Worm (Caenorhabditis elegans) whole organism, L3 larva: Measurements from ENCODE around the gene M163.22.

Experiments used
- R02D3.7 ChIP-seq: fragments of 150-350 bp; optimal IDR thresholded peaks from 2 replicates; lab custom pipeline; 2014; ENCODE audit warnings: missing biosample characterization, missing genetic modification characterization
- ZK546.5 ChIP-seq: sonication (generic microtip); optimal IDR thresholded peaks from 2 replicates; lab custom pipeline; 2017; ENCODE audit warnings: missing biosample characterization, missing genetic modification characterization
- aly-2 ChIP-seq: fragments of 150-350 bp; optimal IDR thresholded peaks from 2 replicates; lab custom pipeline; 2014; ENCODE audit warnings: missing biosample characterization, missing genetic modification characterization
- ama-1 ChIP-seq: fragments of 150-350 bp; optimal IDR thresholded peaks from 2 replicates; lab custom pipeline; 2018
- ceh-16 ChIP-seq: sonication (generic microtip); optimal IDR thresholded peaks from 2 replicates; lab custom pipeline; 2017; ENCODE audit warnings: missing biosample characterization, missing genetic modification characterization
- ceh-28 ChIP-seq: fragments of 150-350 bp; optimal IDR thresholded peaks from 2 replicates; lab custom pipeline; 2014; ENCODE audit warnings: missing biosample characterization, missing genetic modification reagents, missing genetic modification characterization
- ceh-82 ChIP-seq: fragments of 150-350 bp; optimal IDR thresholded peaks from 2 replicates; lab custom pipeline; 2014; ENCODE audit warnings: missing biosample characterization, missing genetic modification characterization
- ceh-9 ChIP-seq: sonication (generic microtip); optimal IDR thresholded peaks from 2 replicates; lab custom pipeline; 2018; ENCODE audit warnings: missing biosample characterization, missing genetic modification characterization
- egl-27 ChIP-seq: sonication (generic microtip); optimal IDR thresholded peaks from 4 replicates; lab custom pipeline; 2017; ENCODE audit warnings: missing biosample characterization, missing genetic modification reagents, missing genetic modification characterization
- egl-5 ChIP-seq: fragments of 150-350 bp; optimal IDR thresholded peaks from 2 replicates; lab custom pipeline; 2017; ENCODE audit warnings: missing biosample characterization, missing genetic modification reagents, missing genetic modification characterization, inconsistent platforms
- elt-2 ChIP-seq: sonication (generic microtip); optimal IDR thresholded peaks from 2 replicates; lab custom pipeline; 2016; ENCODE audit warnings: missing genetic modification reagents, mild to moderate bottlenecking, missing genetic modification characterization, missing compliant biosample characterization
- elt-3 ChIP-seq, 3 experiments: fragments of 150-350 bp in 1 of 3; sonication (generic microtip) in 2 of 3; optimal IDR thresholded peaks; 2 replicates in 2 of 3; 4 replicates in 1 of 3; lab custom pipeline; 2014 to 2017; ENCODE audit warnings: missing biosample characterization in 3 of 3, missing genetic modification characterization in 3 of 3
- fkh-10 ChIP-seq: sonication (generic microtip); optimal IDR thresholded peaks from 2 replicates; lab custom pipeline; 2017; ENCODE audit warnings: missing biosample characterization, missing genetic modification reagents, missing genetic modification characterization
- jun-1 ChIP-seq: fragments of 150-350 bp; optimal IDR thresholded peaks from 2 replicates; lab custom pipeline; 2014; ENCODE audit warnings: missing biosample characterization, missing genetic modification reagents, missing genetic modification characterization
- lin-15B ChIP-seq: fragments of 150-350 bp; optimal IDR thresholded peaks from 2 replicates; lab custom pipeline; 2014; ENCODE audit warnings: missing biosample characterization, missing genetic modification characterization
- lin-39 ChIP-seq: fragments of 150-350 bp; optimal IDR thresholded peaks from 2 replicates; lab custom pipeline; 2018; ENCODE audit warnings: missing biosample characterization, missing genetic modification reagents, missing genetic modification characterization
- lsy-12 ChIP-seq: sonication (generic microtip); optimal IDR thresholded peaks from 2 replicates; lab custom pipeline; 2016; ENCODE audit warnings: mild to moderate bottlenecking, missing genetic modification characterization, missing compliant biosample characterization
- mdl-1 ChIP-seq: fragments of 150-350 bp; optimal IDR thresholded peaks from 2 replicates; lab custom pipeline; 2014; ENCODE audit warnings: missing biosample characterization, missing genetic modification characterization
- mml-1 ChIP-seq: fragments of 150-350 bp; sonication (generic microtip); optimal IDR thresholded peaks from 3 replicates; lab custom pipeline; 2014; ENCODE audit warnings: missing biosample characterization, missing genetic modification characterization
- nfya-1 ChIP-seq: sonication (generic microtip); optimal IDR thresholded peaks from 2 replicates; lab custom pipeline; 2017; ENCODE audit warnings: missing genetic modification characterization, mild to moderate bottlenecking, missing compliant biosample characterization, antibody characterized with exemption, moderate library complexity; ENCODE audit not compliant: insufficient read depth
- nhr-11 ChIP-seq: fragments of 150-350 bp; optimal IDR thresholded peaks from 2 replicates; lab custom pipeline; 2014; ENCODE audit warnings: missing biosample characterization, missing genetic modification characterization
- nhr-12 ChIP-seq: fragments of 150-350 bp; optimal IDR thresholded peaks from 2 replicates; lab custom pipeline; 2014; ENCODE audit warnings: missing biosample characterization, missing genetic modification characterization
- nhr-43 ChIP-seq: sonication (generic microtip); optimal IDR thresholded peaks from 2 replicates; lab custom pipeline; 2016; ENCODE audit warnings: mild to moderate bottlenecking, missing genetic modification characterization, missing compliant biosample characterization; ENCODE audit not compliant: poor library complexity, severe bottlenecking
- nhr-76 ChIP-seq: fragments of 150-350 bp; sonication (generic microtip); optimal IDR thresholded peaks from 5 replicates; lab custom pipeline; 2014; ENCODE audit warnings: missing biosample characterization, missing genetic modification characterization
- pha-4 ChIP-seq: fragments of 150-350 bp; optimal IDR thresholded peaks from 2 replicates; lab custom pipeline; 2014; ENCODE audit warnings: missing biosample characterization, missing genetic modification reagents, missing genetic modification characterization
- sea-2 ChIP-seq: fragments of 150-350 bp; sonication (generic microtip); optimal IDR thresholded peaks from 4 replicates; lab custom pipeline; 2014; ENCODE audit warnings: missing biosample characterization, missing genetic modification reagents, missing genetic modification characterization
- snpc-4 ChIP-seq: fragments of 150-350 bp; optimal IDR thresholded peaks from 2 replicates; lab custom pipeline; 2014; ENCODE audit warnings: missing biosample characterization, missing genetic modification characterization
- tbx-2 ChIP-seq: sonication (generic microtip); optimal IDR thresholded peaks from 2 replicates; lab custom pipeline; 2016; ENCODE audit warnings: mild to moderate bottlenecking, missing genetic modification characterization, missing compliant biosample characterization
- unc-39 ChIP-seq: sonication (generic microtip); optimal IDR thresholded peaks from 4 replicates; lab custom pipeline; 2017; ENCODE audit warnings: missing biosample characterization, missing genetic modification characterization
- unc-62 ChIP-seq: fragments of 150-350 bp; sonication (generic microtip); optimal IDR thresholded peaks from 4 replicates; lab custom pipeline; 2014; ENCODE audit warnings: missing biosample characterization, missing genetic modification reagents, missing genetic modification characterization
- zag-1 ChIP-seq: fragments of 150-350 bp; optimal IDR thresholded peaks from 2 replicates; lab custom pipeline; 2014; ENCODE audit warnings: missing biosample characterization, missing genetic modification characterization
- ztf-11 ChIP-seq: fragments of 150-350 bp; optimal IDR thresholded peaks from 2 replicates; lab custom pipeline; 2014; ENCODE audit warnings: missing biosample characterization, missing genetic modification characterization

M163.22 gene

DNA sequence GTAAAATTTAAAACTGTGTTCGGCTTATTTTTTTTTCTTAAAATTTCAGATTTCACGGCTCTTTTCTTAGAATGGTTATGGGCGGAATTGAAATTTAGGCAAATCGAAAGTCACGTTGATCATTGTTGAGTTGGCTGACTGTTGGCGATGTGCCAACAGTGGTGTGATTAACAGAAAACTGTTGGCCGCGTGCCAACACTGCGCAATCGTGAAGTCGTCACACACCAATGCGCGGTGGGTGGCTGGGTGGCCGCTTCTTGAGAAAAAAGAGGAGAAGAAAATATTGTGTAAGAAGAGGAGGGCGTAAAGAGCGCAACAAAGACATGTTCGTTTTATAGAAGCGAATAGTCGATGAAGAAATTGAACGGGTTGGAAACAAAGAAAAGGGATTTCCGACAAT lies 25.4 kb downstream of the M163.22 start (continued):
- TF ChIP-seq ceh-9 (tag; lab: Kevin White, UChicago) (no peak), egl-5 (no peak), ama-1 (lab: Kevin White, UChicago) (peak; percentile 63), R02D3.7 (tag; lab: Kevin White, UChicago) (no peak), jun-1 (no peak), lin-39 (tag; lab: Kevin White, UChicago) (peak; percentile 7), mml-1 (tag; lab: Kevin White, UChicago) (no peak), elt-2 (tag; lab: Kevin White, UChicago) (no peak), tbx-2 (tag; lab: Kevin White, UChicago) (no peak), sea-2 (GFP tag; lab: Kevin White, UChicago) (no peak), unc-62 (GFP tag; lab: Kevin White, UChicago) (no peak)
- TF ChIP-seq, all 47 proteins: peak for 7

DNA sequence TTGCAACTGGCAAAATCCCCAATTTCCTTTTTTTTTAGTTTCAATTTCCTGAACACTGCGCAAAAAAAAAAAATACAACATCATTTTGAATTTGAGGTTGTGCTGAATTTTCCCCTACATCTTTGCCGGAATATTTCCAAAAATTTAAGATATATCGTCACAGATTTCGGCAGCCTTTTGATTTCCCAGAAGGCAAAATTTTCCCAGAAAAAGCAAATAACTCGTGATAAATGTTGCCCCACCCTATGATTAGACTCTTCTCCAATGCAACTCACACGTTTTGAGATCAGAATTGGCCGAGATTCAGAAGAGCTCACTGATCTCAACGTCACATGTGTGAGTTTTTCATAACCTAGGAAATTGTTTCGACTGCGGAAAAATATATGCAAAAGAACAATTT lies 26.7 kb downstream of the M163.22 start:
- TF ChIP-seq ceh-82 (tag; lab: Kevin White, UChicago): no peak

- no peak for TF ChIP-seq mdl-1 (tag; lab: Kevin White, UChicago)
- TF ChIP-seq ceh-28 (tag; lab: Kevin White, UChicago): no peak
- TF ChIP-seq nhr-11 (tag; lab: Kevin White, UChicago): no peak
- TF ChIP-seq ceh-16 (tag; lab: Kevin White, UChicago): no peak
- TF ChIP-seq egl-5: no peak
- no peak for TF ChIP-seq fkh-10 (GFP tag; lab: Kevin White, UChicago)
- no peak for TF ChIP-seq ztf-11 (tag; lab: Kevin White, UChicago)
- TF ChIP-seq sea-2 (GFP tag; lab: Kevin White, UChicago): no peak
- no peak for TF ChIP-seq ceh-9 (tag; lab: Kevin White, UChicago)
- TF ChIP-seq zag-1 (tag; lab: Kevin White, UChicago): no peak
- TF ChIP-seq pha-4 (tag; lab: Kevin White, UChicago): peak; percentile 41
- no peak for TF ChIP-seq lin-15B (tag; lab: Kevin White, UChicago)
- no peak for TF ChIP-seq aly-2 (tag; lab: Kevin White, UChicago)
- TF ChIP-seq ZK546.5 (tag; lab: Kevin White, UChicago): no peak
- TF ChIP-seq unc-39 (tag; lab: Kevin White, UChicago): no peak
- no peak for TF ChIP-seq jun-1
- peak; percentile 9 for TF ChIP-seq nfya-1 (tag; lab: Kevin White, UChicago)
- no peak for TF ChIP-seq egl-27 (tag; lab: Kevin White, UChicago)
- no peak for TF ChIP-seq R02D3.7 (tag; lab: Kevin White, UChicago)
- peak; percentile 61 for TF ChIP-seq lin-39 (tag; lab: Kevin White, UChicago)
- TF ChIP-seq nhr-43 (tag; lab: Kevin White, UChicago): no peak
Observed at ce11 chrX:14495075-14495474, 29.4 kb downstream of the M163.22 start.

- TF ChIP-seq lsy-12 (tag; lab: Kevin White, UChicago): no peak
- TF ChIP-seq ceh-28 (tag; lab: Kevin White, UChicago): no peak
- TF ChIP-seq nhr-12: no peak
- TF ChIP-seq nhr-76 (tag; lab: Kevin White, UChicago): no peak
- TF ChIP-seq R02D3.7 (tag; lab: Kevin White, UChicago): no peak
- no peak for TF ChIP-seq snpc-4
- TF ChIP-seq ZK546.5 (tag; lab: Kevin White, UChicago): no peak
- no peak for TF ChIP-seq elt-3 (tag; optimal IDR thresholded peaks at IDR 0.05; lab: Kevin White, UChicago)
- no peak for TF ChIP-seq nfya-1 (tag; lab: Kevin White, UChicago)
- no peak for TF ChIP-seq zag-1 (tag; lab: Kevin White, UChicago)
- TF ChIP-seq egl-5: no peak
- TF ChIP-seq pha-4 (tag; lab: Kevin White, UChicago): no peak
Observed at ce11 chrX:14495785-14496184, 30.1 kb downstream of the M163.22 start, which contains the start of gene ztf-14. Gene ztf-14 (plus strand): TSS chrX:14496085.

- TF ChIP-seq ceh-28 (tag; lab: Kevin White, UChicago): no peak
- no peak for TF ChIP-seq mdl-1 (tag; lab: Kevin White, UChicago)
- peak; percentile 81 for TF ChIP-seq egl-5
- TF ChIP-seq, all 47 proteins: peak for 1
Observed at ce11 chrX:14496545-14496944, 30.9 kb downstream of the M163.22 start.
